Fruit fly (Drosophila melanogaster) whole organism, wandering third instar larva: ENCODE results near the gene IntS6.

Source experiments
- Abd-B ChIP-seq: fragments of >200 bp; optimal IDR thresholded peaks from 2 replicates; lab custom pipeline; 2017; ENCODE audit warnings: missing biosample characterization, missing genetic modification characterization
- CG9705 ChIP-seq: fragments of 200-800 bp; sonication (Bioruptor generic); optimal IDR thresholded peaks from 2 replicates; lab custom pipeline; 2018; ENCODE audit warnings: missing biosample characterization, mild to moderate bottlenecking, missing genetic modification characterization
- CrebA ChIP-seq: fragments of 200-800 bp; sonication (Bioruptor generic); optimal IDR thresholded peaks from 2 replicates; lab custom pipeline; 2016; ENCODE audit warnings: missing biosample characterization, mild to moderate bottlenecking, missing genetic modification characterization, borderline replicate concordance
- Dfd ChIP-seq: fragments of >200 bp; optimal IDR thresholded peaks from 2 replicates; lab custom pipeline; 2017; ENCODE audit warnings: missing biosample characterization, missing genetic modification characterization
- Dif ChIP-seq: fragments of 200-275, 200-300 bp; sonication (Bioruptor generic); optimal IDR thresholded peaks from 2 replicates; lab custom pipeline; 2018; ENCODE audit warnings: missing biosample characterization, missing genetic modification characterization; ENCODE audit not compliant: partially characterized antibody
- GATAd ChIP-seq: sonication (Bioruptor generic); optimal IDR thresholded peaks from 2 replicates; lab custom pipeline; 2016; ENCODE audit warnings: missing biosample characterization, missing genetic modification characterization
- HLH106 ChIP-seq: fragments of 200-800 bp; optimal IDR thresholded peaks from 3 replicates; lab custom pipeline; 2019; ENCODE audit warnings: missing biosample characterization, mild to moderate bottlenecking, missing genetic modification characterization, moderate library complexity
- Hr78 ChIP-seq: fragments of >200 bp; optimal IDR thresholded peaks from 2 replicates; lab custom pipeline; 2017; ENCODE audit warnings: missing biosample characterization, missing genetic modification characterization
- Hr83 ChIP-seq: fragments of 200-300 bp; sonication (Bioruptor generic); optimal IDR thresholded peaks from 2 replicates; lab custom pipeline; 2016; ENCODE audit warnings: missing biosample characterization, mild to moderate bottlenecking, missing genetic modification characterization, moderate library complexity; ENCODE audit not compliant: poor library complexity, severe bottlenecking
- Jra ChIP-seq: sonication (Bioruptor generic); optimal IDR thresholded peaks from 2 replicates; lab custom pipeline; 2016; ENCODE audit warnings: missing biosample characterization, missing genetic modification characterization
- Mio ChIP-seq: sonication (Bioruptor generic); optimal IDR thresholded peaks from 2 replicates; lab custom pipeline; 2016; ENCODE audit warnings: missing biosample characterization, missing genetic modification characterization
- Myc ChIP-seq: fragments of >200 bp; optimal IDR thresholded peaks from 2 replicates; lab custom pipeline; 2017
- N ChIP-seq: fragments of >200 bp; optimal IDR thresholded peaks from 2 replicates; lab custom pipeline; 2018; ENCODE audit warnings: missing biosample characterization, missing external identifiers, missing genetic modification characterization
- OdsH ChIP-seq: fragments of 200-800 bp; sonication (Bioruptor generic); optimal IDR thresholded peaks from 2 replicates; lab custom pipeline; 2016; ENCODE audit warnings: missing biosample characterization, mild to moderate bottlenecking, missing genetic modification characterization
- Rel ChIP-seq, 2 experiments: fragments of 200-800 bp; sonication (Bioruptor generic) in 1 of 2; optimal IDR thresholded peaks; 2 replicates in 1 of 2; 3 replicates in 1 of 2; lab custom pipeline; 2016 to 2019; ENCODE audit warnings: mild to moderate bottlenecking in 2 of 2, missing biosample characterization in 2 of 2, missing genetic modification characterization in 2 of 2, moderate library complexity in 1 of 2
- Sp1 ChIP-seq: fragments of 200-800 bp; sonication (Bioruptor generic); optimal IDR thresholded peaks from 3 replicates; lab custom pipeline; 2019; ENCODE audit warnings: missing biosample characterization, mild to moderate bottlenecking, missing genetic modification characterization, moderate library complexity
- Vsx2 ChIP-seq: fragments of 200-300, 225-300 bp; sonication (Bioruptor generic); optimal IDR thresholded peaks from 2 replicates; lab custom pipeline; 2018; ENCODE audit warnings: missing biosample characterization, missing genetic modification characterization; ENCODE audit not compliant: partially characterized antibody
- br ChIP-seq: fragments of 200-800 bp; sonication (Bioruptor generic); optimal IDR thresholded peaks from 2 replicates; lab custom pipeline; 2016; ENCODE audit warnings: missing biosample characterization, missing genetic modification characterization
- brk ChIP-seq: fragments of 200-800 bp; sonication (Bioruptor generic); optimal IDR thresholded peaks from 2 replicates; lab custom pipeline; 2016; ENCODE audit warnings: missing biosample characterization, mild to moderate bottlenecking, missing genetic modification characterization
- dl ChIP-seq, 2 experiments: fragments of 175-275, 200-275 bp in 1 of 2; fragments of 200-275 bp in 1 of 2; sonication (Bioruptor generic); optimal IDR thresholded peaks; lab custom pipeline; 2018; ENCODE audit warnings: mild to moderate bottlenecking in 2 of 2, missing biosample characterization in 2 of 2, missing genetic modification characterization in 2 of 2, moderate library complexity in 2 of 2; ENCODE audit not compliant: partially characterized antibody in 2 of 2, insufficient read depth in 1 of 2
- dmrt93B ChIP-seq: fragments of 200-800 bp; sonication (Bioruptor generic); optimal IDR thresholded peaks from 2 replicates; lab custom pipeline; 2018; ENCODE audit warnings: missing biosample characterization, mild to moderate bottlenecking, missing genetic modification characterization
- dsf ChIP-seq: sonication (Bioruptor generic); optimal IDR thresholded peaks from 2 replicates; lab custom pipeline; 2016; ENCODE audit warnings: missing biosample characterization, missing genetic modification characterization, borderline replicate concordance
- ey ChIP-seq: fragments of 200-800 bp; sonication (Bioruptor generic); optimal IDR thresholded peaks from 2 replicates; lab custom pipeline; 2016; ENCODE audit warnings: missing biosample characterization, missing genetic modification characterization
- foxo ChIP-seq, 2 experiments: fragments of 200-800 bp; sonication (Bioruptor generic); optimal IDR thresholded peaks; 2 replicates in 1 of 2; 3 replicates in 1 of 2; lab custom pipeline; 2016 to 2017; ENCODE audit warnings: missing biosample characterization in 2 of 2, missing genetic modification characterization in 2 of 2
- fru ChIP-seq: fragments of 200-800 bp; sonication (Bioruptor generic); optimal IDR thresholded peaks from 3 replicates; lab custom pipeline; 2016; ENCODE audit warnings: missing biosample characterization, mild to moderate bottlenecking, missing genetic modification characterization
- h ChIP-seq: fragments of 200-800 bp; sonication (Bioruptor generic); optimal IDR thresholded peaks from 3 replicates; lab custom pipeline; 2016; ENCODE audit warnings: missing biosample characterization, mild to moderate bottlenecking, missing genetic modification characterization
- jim ChIP-seq: fragments of 175-275, 200-325 bp; sonication (Bioruptor generic); optimal IDR thresholded peaks from 2 replicates; lab custom pipeline; 2016; ENCODE audit warnings: missing biosample characterization, mild to moderate bottlenecking, missing genetic modification characterization
- lola ChIP-seq: fragments of >200 bp; optimal IDR thresholded peaks from 2 replicates; lab custom pipeline; 2017; ENCODE audit warnings: missing biosample characterization, missing genetic modification characterization
- psq ChIP-seq: fragments of 200-800 bp; sonication (Bioruptor generic); optimal IDR thresholded peaks from 3 replicates; lab custom pipeline; 2017; ENCODE audit warnings: missing biosample characterization, mild to moderate bottlenecking, missing genetic modification characterization, moderate library complexity
- rgr ChIP-seq: fragments of 200-800 bp; sonication (Bioruptor generic); optimal IDR thresholded peaks from 3 replicates; lab custom pipeline; 2016; ENCODE audit warnings: missing biosample characterization, mild to moderate bottlenecking, missing genetic modification characterization
- sage ChIP-seq: fragments of 200-800 bp; sonication (Bioruptor generic); optimal IDR thresholded peaks from 2 replicates; lab custom pipeline; 2016; ENCODE audit warnings: missing biosample characterization, mild to moderate bottlenecking, missing genetic modification characterization
- sv ChIP-seq: fragments of 200-800 bp; sonication (Bioruptor generic); optimal IDR thresholded peaks from 3 replicates; lab custom pipeline; 2016; ENCODE audit warnings: missing biosample characterization, missing genetic modification characterization
- tai ChIP-seq: sonication (Bioruptor generic); optimal IDR thresholded peaks from 2 replicates; lab custom pipeline; 2016; ENCODE audit warnings: missing biosample characterization, missing genetic modification characterization
- usp ChIP-seq: fragments of >200 bp; optimal IDR thresholded peaks from 2 replicates; lab custom pipeline; 2017; ENCODE audit warnings: missing biosample characterization, missing genetic modification characterization
- woc ChIP-seq: sonication (Bioruptor generic); optimal IDR thresholded peaks from 2 replicates; lab custom pipeline; 2016; ENCODE audit warnings: missing biosample characterization, mild to moderate bottlenecking, missing genetic modification characterization

Gene IntS6

DNA sequence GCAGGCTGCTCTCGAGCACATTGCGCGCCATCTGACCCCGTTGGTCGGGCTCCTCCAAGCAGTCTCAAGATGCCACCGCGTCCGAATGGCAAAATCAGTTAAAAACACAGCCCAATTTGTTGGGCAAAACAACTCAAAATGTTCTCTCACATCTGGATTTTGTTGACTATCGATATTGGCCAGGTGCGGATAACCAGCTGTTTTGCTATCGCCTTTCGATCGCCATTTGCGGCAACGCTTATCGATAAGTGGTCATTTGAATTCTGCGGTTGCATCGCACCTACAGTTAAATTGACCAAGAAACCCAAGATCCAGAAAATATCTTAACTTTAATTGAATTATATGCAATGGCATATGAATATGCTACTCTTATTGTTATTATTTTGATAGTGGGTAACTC lies 52.0 kb downstream of the IntS6 start, which contains the start of gene CG3149:
CG3149 (minus strand) TSS at position 171 of the 400 bp plus-strand sequence.
- TF ChIP-seq h = no peak
- no peak for TF ChIP-seq dmrt93B (GFP tag; lab: Kevin White, UChicago)
- TF ChIP-seq sv (GFP tag; lab: Kevin White, UChicago) = no peak
- TF ChIP-seq N = no peak
- no peak for TF ChIP-seq tai (GFP tag; lab: Kevin White, UChicago)
- no peak for TF ChIP-seq br (GFP tag; lab: Kevin White, UChicago)
- TF ChIP-seq Vsx2 (GFP tag; lab: Kevin White, UChicago) = no peak
- TF ChIP-seq Mio = no peak
- no peak for TF ChIP-seq OdsH
- TF ChIP-seq jim (GFP tag; lab: Kevin White, UChicago) = no peak

DNA sequence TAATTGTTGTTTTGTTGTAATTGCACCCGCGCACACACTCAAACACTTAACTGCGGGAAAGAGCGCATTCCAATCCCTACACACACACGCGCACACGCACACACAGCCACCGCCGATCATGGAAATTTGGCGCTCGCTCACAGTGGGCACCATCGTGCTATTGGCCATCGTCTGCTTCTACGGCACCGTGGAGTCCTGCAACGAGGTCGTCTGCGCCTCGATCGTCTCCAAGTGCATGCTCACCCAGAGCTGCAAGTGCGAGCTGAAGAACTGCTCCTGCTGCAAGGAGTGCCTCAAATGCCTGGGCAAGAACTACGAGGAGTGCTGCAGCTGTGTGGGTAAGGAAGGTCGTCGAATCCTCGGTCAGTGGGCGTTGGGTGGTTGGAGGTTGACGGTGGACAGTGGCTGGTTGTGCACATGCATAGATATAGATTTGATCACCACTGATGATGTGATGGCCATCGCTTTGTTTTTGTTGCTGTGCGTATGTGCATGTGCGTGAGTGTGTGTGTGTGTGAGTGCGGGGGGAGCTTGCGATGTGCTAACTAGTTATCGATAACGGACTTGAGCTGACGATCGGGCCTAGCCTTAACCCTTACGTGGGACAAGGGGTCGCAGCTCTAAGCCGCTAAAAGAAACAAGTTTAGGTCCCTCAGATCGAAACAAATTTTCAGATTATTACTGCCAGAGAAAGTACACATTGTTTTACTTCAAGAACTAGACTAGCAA lies 56.2 kb downstream of the IntS6 start:
- TF ChIP-seq brk (GFP tag; lab: Kevin White, UChicago) (no peak), woc (GFP tag; lab: Kevin White, UChicago) (peak; percentile 16)

DNA sequence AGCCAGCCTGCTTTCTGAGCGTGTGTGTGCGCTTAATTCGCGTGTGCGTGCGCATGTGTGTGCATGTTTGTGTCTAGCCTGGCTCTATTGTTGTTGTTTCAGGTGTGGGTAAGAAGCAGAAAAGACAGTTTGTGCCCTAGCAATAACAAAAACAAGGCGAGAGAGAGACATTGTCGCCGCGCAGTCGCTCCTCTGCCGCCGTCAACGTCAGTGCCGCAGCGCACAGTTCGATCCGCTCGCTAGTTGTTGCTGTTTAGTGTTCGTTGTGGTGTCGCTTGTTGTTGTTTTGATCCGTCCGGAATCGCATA lies 56.9 kb downstream of the IntS6 start:
- TF ChIP-seq fru (GFP tag; lab: Kevin White, UChicago) = no peak
- TF ChIP-seq Jra (GFP tag; lab: Kevin White, UChicago) = no peak
- no peak for TF ChIP-seq Abd-B (GFP tag; lab: Kevin White, UChicago)
- no peak for TF ChIP-seq foxo (GFP tag; optimal IDR thresholded peaks at IDR 0.05; lab: Kevin White, UChicago)
- TF ChIP-seq dsf (GFP tag; lab: Kevin White, UChicago) = no peak
- TF ChIP-seq CG9705 = no peak
- TF ChIP-seq HLH106 = no peak
- no peak for TF ChIP-seq N
- TF ChIP-seq CrebA = no peak
- TF ChIP-seq Sp1 (GFP tag; lab: Kevin White, UChicago) = no peak
- TF ChIP-seq Dfd (GFP tag; lab: Kevin White, UChicago) = no peak
- no peak for TF ChIP-seq dl (GFP tag; optimal IDR thresholded peaks at IDR 0.05; lab: Kevin White, UChicago; ENCODE audit: insufficient read depth in 1 of 2, partially characterized antibody in 2 of 2)
- TF ChIP-seq rgr (GFP tag; lab: Kevin White, UChicago) = no peak
- TF ChIP-seq lola (GFP tag; lab: Kevin White, UChicago) = no peak
- no peak for TF ChIP-seq sage (GFP tag; lab: Kevin White, UChicago)
- TF ChIP-seq tai (GFP tag; lab: Kevin White, UChicago) = no peak

DNA sequence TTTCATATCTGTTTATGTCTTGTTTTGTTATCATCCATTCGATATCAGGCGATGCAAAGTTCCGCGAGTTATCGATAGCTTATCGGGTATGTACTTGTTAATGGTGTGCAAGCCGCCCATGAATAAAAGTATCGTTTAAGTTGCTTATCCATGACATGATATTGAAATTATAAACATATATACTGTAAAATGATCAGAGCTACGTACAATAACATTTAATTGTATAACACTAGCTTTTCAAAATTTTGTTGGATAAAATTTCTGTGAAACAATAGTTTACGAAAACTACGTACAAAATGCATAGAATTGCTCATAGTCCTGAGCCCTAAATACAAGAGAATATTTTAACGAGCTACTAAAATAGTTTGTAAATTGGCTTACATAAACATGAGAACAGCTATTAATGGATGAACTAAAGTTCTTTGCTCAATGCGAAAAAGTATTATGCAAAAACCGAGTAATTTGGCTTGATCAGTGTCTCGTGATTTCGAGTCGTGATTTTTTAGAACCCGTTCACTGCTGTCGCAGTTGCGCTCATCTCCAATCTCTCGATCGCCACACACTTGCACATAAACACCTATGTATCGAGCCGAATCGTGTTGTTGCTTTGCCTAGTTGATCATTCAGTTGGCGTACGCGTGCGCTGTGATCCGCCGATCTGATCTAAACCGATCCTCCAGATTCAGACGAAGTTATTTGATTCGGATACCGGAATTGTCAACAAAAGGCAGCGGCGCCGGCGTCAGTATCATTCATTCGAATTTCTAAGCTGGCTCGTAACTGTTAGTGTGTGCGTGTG lies 57.4 kb downstream of the IntS6 start, which contains the start of the genes PGAP1 and cv:
PGAP1 (minus strand) TSS at position 57 of the 799 bp plus-strand sequence.
cv (plus strand) TSS at position 586 of the 799 bp plus-strand sequence.
- TF ChIP-seq Sp1 (GFP tag; lab: Kevin White, UChicago) (peak; percentile 55), dsf (GFP tag; lab: Kevin White, UChicago) (no peak), psq (GFP tag; lab: Kevin White, UChicago) (peak; percentile 19), sage (GFP tag; lab: Kevin White, UChicago) (no peak), CrebA (no peak), Rel (GFP tag; optimal IDR thresholded peaks at IDR 0.05; lab: Kevin White, UChicago) (no peak), Rel (tag; optimal IDR thresholded peaks at IDR 0.05; lab: Kevin White, UChicago) (no peak), Mio (no peak), lola (GFP tag; lab: Kevin White, UChicago) (no peak), ey (GFP tag; lab: Kevin White, UChicago) (peak; percentile 45), foxo (GFP tag; optimal IDR thresholded peaks at IDR 0.05; lab: Kevin White, UChicago) (peak in 1 of 2 experiments; percentile 64), br (GFP tag; lab: Kevin White, UChicago) (peak; percentile 8), Hr83 (GFP tag; lab: Kevin White, UChicago) (no peak), dmrt93B (GFP tag; lab: Kevin White, UChicago) (no peak), Myc (lab: Kevin White, UChicago) (peak; percentile 13), jim (GFP tag; lab: Kevin White, UChicago) (no peak), Jra (GFP tag; lab: Kevin White, UChicago) (peak; percentile 25), dl (GFP tag; optimal IDR thresholded peaks at IDR 0.05; lab: Kevin White, UChicago; ENCODE audit: insufficient read depth in 1 of 2, partially characterized antibody in 2 of 2) (no peak), Hr78 (GFP tag; lab: Kevin White, UChicago) (no peak), Vsx2 (GFP tag; lab: Kevin White, UChicago) (no peak), brk (GFP tag; lab: Kevin White, UChicago) (no peak), HLH106 (peak; percentile 42), h (peak; percentile 33), usp (GFP tag; lab: Kevin White, UChicago) (no peak), Dif (GFP tag; lab: Kevin White, UChicago) (no peak), OdsH (peak; percentile 21), GATAd (GFP tag; lab: Kevin White, UChicago) (peak; percentile 14), sv (GFP tag; lab: Kevin White, UChicago) (peak; percentile 12), N (no peak), tai (GFP tag; lab: Kevin White, UChicago) (no peak), Abd-B (GFP tag; lab: Kevin White, UChicago) (no peak), Dfd (GFP tag; lab: Kevin White, UChicago) (no peak), woc (GFP tag; lab: Kevin White, UChicago) (peak; percentile 83)
